Fruit fly (Drosophila melanogaster) whole organism, wandering third instar larva: ENCODE measurements around the gene CG13607.

Source experiments
- Abd-B ChIP-seq: fragments of >200 bp; optimal IDR thresholded peaks from 2 replicates; lab custom pipeline; 2017; ENCODE audit warnings: missing biosample characterization, missing genetic modification characterization
- CG9705 ChIP-seq: fragments of 200-800 bp; sonication (Bioruptor generic); optimal IDR thresholded peaks from 2 replicates; lab custom pipeline; 2018; ENCODE audit warnings: missing biosample characterization, mild to moderate bottlenecking, missing genetic modification characterization
- Dfd ChIP-seq: fragments of >200 bp; optimal IDR thresholded peaks from 2 replicates; lab custom pipeline; 2017; ENCODE audit warnings: missing biosample characterization, missing genetic modification characterization
- Dif ChIP-seq: fragments of 200-275, 200-300 bp; sonication (Bioruptor generic); optimal IDR thresholded peaks from 2 replicates; lab custom pipeline; 2018; ENCODE audit warnings: missing biosample characterization, missing genetic modification characterization; ENCODE audit not compliant: partially characterized antibody
- GATAd ChIP-seq: sonication (Bioruptor generic); optimal IDR thresholded peaks from 2 replicates; lab custom pipeline; 2016; ENCODE audit warnings: missing biosample characterization, missing genetic modification characterization
- HLH106 ChIP-seq: fragments of 200-800 bp; optimal IDR thresholded peaks from 3 replicates; lab custom pipeline; 2019; ENCODE audit warnings: missing biosample characterization, mild to moderate bottlenecking, missing genetic modification characterization, moderate library complexity
- Hnf4 ChIP-seq: fragments of 200-800 bp; sonication (Bioruptor generic); optimal IDR thresholded peaks from 2 replicates; lab custom pipeline; 2016; ENCODE audit warnings: missing biosample characterization, mild to moderate bottlenecking, missing genetic modification characterization
- Hr78 ChIP-seq: fragments of >200 bp; optimal IDR thresholded peaks from 2 replicates; lab custom pipeline; 2017; ENCODE audit warnings: missing biosample characterization, missing genetic modification characterization
- Hr83 ChIP-seq: fragments of 200-300 bp; sonication (Bioruptor generic); optimal IDR thresholded peaks from 2 replicates; lab custom pipeline; 2016; ENCODE audit warnings: missing biosample characterization, mild to moderate bottlenecking, missing genetic modification characterization, moderate library complexity; ENCODE audit not compliant: poor library complexity, severe bottlenecking
- Jra ChIP-seq: sonication (Bioruptor generic); optimal IDR thresholded peaks from 2 replicates; lab custom pipeline; 2016; ENCODE audit warnings: missing biosample characterization, missing genetic modification characterization
- Mio ChIP-seq: sonication (Bioruptor generic); optimal IDR thresholded peaks from 2 replicates; lab custom pipeline; 2016; ENCODE audit warnings: missing biosample characterization, missing genetic modification characterization
- OdsH ChIP-seq: fragments of 200-800 bp; sonication (Bioruptor generic); optimal IDR thresholded peaks from 2 replicates; lab custom pipeline; 2016; ENCODE audit warnings: missing biosample characterization, mild to moderate bottlenecking, missing genetic modification characterization
- Rel ChIP-seq, 2 experiments: fragments of 200-800 bp; sonication (Bioruptor generic) in 1 of 2; optimal IDR thresholded peaks; 2 replicates in 1 of 2; 3 replicates in 1 of 2; lab custom pipeline; 2016 to 2019; ENCODE audit warnings: mild to moderate bottlenecking in 2 of 2, missing biosample characterization in 2 of 2, missing genetic modification characterization in 2 of 2, moderate library complexity in 1 of 2
- Sp1 ChIP-seq: fragments of 200-800 bp; sonication (Bioruptor generic); optimal IDR thresholded peaks from 3 replicates; lab custom pipeline; 2019; ENCODE audit warnings: missing biosample characterization, mild to moderate bottlenecking, missing genetic modification characterization, moderate library complexity
- br ChIP-seq: fragments of 200-800 bp; sonication (Bioruptor generic); optimal IDR thresholded peaks from 2 replicates; lab custom pipeline; 2016; ENCODE audit warnings: missing biosample characterization, missing genetic modification characterization
- brk ChIP-seq: fragments of 200-800 bp; sonication (Bioruptor generic); optimal IDR thresholded peaks from 2 replicates; lab custom pipeline; 2016; ENCODE audit warnings: missing biosample characterization, mild to moderate bottlenecking, missing genetic modification characterization
- dl ChIP-seq, 2 experiments: fragments of 175-275, 200-275 bp in 1 of 2; fragments of 200-275 bp in 1 of 2; sonication (Bioruptor generic); optimal IDR thresholded peaks; lab custom pipeline; 2018; ENCODE audit warnings: mild to moderate bottlenecking in 2 of 2, missing biosample characterization in 2 of 2, missing genetic modification characterization in 2 of 2, moderate library complexity in 2 of 2; ENCODE audit not compliant: partially characterized antibody in 2 of 2, insufficient read depth in 1 of 2
- dmrt93B ChIP-seq: fragments of 200-800 bp; sonication (Bioruptor generic); optimal IDR thresholded peaks from 2 replicates; lab custom pipeline; 2018; ENCODE audit warnings: missing biosample characterization, mild to moderate bottlenecking, missing genetic modification characterization
- dsf ChIP-seq: sonication (Bioruptor generic); optimal IDR thresholded peaks from 2 replicates; lab custom pipeline; 2016; ENCODE audit warnings: missing biosample characterization, missing genetic modification characterization, borderline replicate concordance
- ey ChIP-seq: fragments of 200-800 bp; sonication (Bioruptor generic); optimal IDR thresholded peaks from 2 replicates; lab custom pipeline; 2016; ENCODE audit warnings: missing biosample characterization, missing genetic modification characterization
- foxo ChIP-seq, 2 experiments: fragments of 200-800 bp; sonication (Bioruptor generic); optimal IDR thresholded peaks; 2 replicates in 1 of 2; 3 replicates in 1 of 2; lab custom pipeline; 2016 to 2017; ENCODE audit warnings: missing biosample characterization in 2 of 2, missing genetic modification characterization in 2 of 2
- fru ChIP-seq: fragments of 200-800 bp; sonication (Bioruptor generic); optimal IDR thresholded peaks from 3 replicates; lab custom pipeline; 2016; ENCODE audit warnings: missing biosample characterization, mild to moderate bottlenecking, missing genetic modification characterization
- jim ChIP-seq: fragments of 175-275, 200-325 bp; sonication (Bioruptor generic); optimal IDR thresholded peaks from 2 replicates; lab custom pipeline; 2016; ENCODE audit warnings: missing biosample characterization, mild to moderate bottlenecking, missing genetic modification characterization
- psq ChIP-seq: fragments of 200-800 bp; sonication (Bioruptor generic); optimal IDR thresholded peaks from 3 replicates; lab custom pipeline; 2017; ENCODE audit warnings: missing biosample characterization, mild to moderate bottlenecking, missing genetic modification characterization, moderate library complexity
- rgr ChIP-seq: fragments of 200-800 bp; sonication (Bioruptor generic); optimal IDR thresholded peaks from 3 replicates; lab custom pipeline; 2016; ENCODE audit warnings: missing biosample characterization, mild to moderate bottlenecking, missing genetic modification characterization
- sage ChIP-seq: fragments of 200-800 bp; sonication (Bioruptor generic); optimal IDR thresholded peaks from 2 replicates; lab custom pipeline; 2016; ENCODE audit warnings: missing biosample characterization, mild to moderate bottlenecking, missing genetic modification characterization
- sv ChIP-seq: fragments of 200-800 bp; sonication (Bioruptor generic); optimal IDR thresholded peaks from 3 replicates; lab custom pipeline; 2016; ENCODE audit warnings: missing biosample characterization, missing genetic modification characterization
- tai ChIP-seq: sonication (Bioruptor generic); optimal IDR thresholded peaks from 2 replicates; lab custom pipeline; 2016; ENCODE audit warnings: missing biosample characterization, missing genetic modification characterization
- usp ChIP-seq: fragments of >200 bp; optimal IDR thresholded peaks from 2 replicates; lab custom pipeline; 2017; ENCODE audit warnings: missing biosample characterization, missing genetic modification characterization
- woc ChIP-seq: sonication (Bioruptor generic); optimal IDR thresholded peaks from 2 replicates; lab custom pipeline; 2016; ENCODE audit warnings: missing biosample characterization, mild to moderate bottlenecking, missing genetic modification characterization

Gene CG13607

DNA sequence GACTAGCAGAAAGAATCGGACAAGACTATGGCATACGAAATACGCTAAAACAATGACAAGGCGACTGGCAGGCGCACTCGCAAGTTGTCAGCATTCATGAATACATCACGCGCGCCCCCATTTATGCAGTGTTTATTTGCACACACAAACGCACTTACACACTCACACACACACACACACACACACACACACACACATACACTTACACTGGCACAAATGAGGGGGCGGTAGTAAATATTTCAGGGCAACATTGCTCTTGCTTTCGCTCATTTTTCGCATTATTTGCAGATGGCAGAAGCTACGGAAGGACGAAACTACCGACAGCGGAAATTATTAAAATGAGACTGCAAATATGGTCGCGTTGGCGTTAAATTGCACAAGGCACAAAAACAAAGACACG is 36.5 kb downstream of the CG13607 start:
- no peak for TF ChIP-seq dsf (GFP tag; lab: Kevin White, UChicago)
- TF ChIP-seq Dfd: peak; percentile 94

DNA sequence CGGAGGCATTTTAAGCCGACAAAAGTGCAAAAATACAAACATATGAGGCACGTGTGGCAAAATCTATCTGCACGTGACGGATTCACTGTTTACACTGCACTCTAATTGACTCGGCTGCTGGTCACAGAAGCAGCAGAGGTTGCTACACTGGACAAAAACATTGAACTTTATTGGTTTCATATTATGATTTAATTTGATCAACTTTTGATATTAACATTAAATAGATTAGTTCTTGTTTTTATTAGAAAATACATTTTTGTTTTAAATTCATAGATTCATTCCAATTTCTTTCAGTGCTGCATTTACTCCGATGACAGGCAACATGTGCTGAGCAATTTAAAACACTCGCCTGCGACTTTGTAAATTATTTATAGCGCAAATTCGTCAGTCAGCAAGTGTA is 37.0 kb downstream of the CG13607 start:
- TF ChIP-seq foxo (GFP tag; optimal IDR thresholded peaks at IDR 0.05; lab: Kevin White, UChicago) (no peak), usp (GFP tag; lab: Kevin White, UChicago) (no peak), CG9705 (GFP tag; lab: Kevin White, UChicago) (no peak), brk (no peak), psq (GFP tag; lab: Kevin White, UChicago) (no peak), Dfd (no peak), tai (GFP tag; lab: Kevin White, UChicago) (no peak), Jra (GFP tag; lab: Kevin White, UChicago) (no peak), HLH106 (no peak), Hnf4 (GFP tag; lab: Kevin White, UChicago) (no peak), Rel (GFP tag; optimal IDR thresholded peaks at IDR 0.05; lab: Kevin White, UChicago) (no peak), Rel (tag; optimal IDR thresholded peaks at IDR 0.05; lab: Kevin White, UChicago) (no peak), Hr78 (no peak), Mio (GFP tag; lab: Kevin White, UChicago) (no peak), Sp1 (GFP tag; lab: Kevin White, UChicago) (no peak)

DNA sequence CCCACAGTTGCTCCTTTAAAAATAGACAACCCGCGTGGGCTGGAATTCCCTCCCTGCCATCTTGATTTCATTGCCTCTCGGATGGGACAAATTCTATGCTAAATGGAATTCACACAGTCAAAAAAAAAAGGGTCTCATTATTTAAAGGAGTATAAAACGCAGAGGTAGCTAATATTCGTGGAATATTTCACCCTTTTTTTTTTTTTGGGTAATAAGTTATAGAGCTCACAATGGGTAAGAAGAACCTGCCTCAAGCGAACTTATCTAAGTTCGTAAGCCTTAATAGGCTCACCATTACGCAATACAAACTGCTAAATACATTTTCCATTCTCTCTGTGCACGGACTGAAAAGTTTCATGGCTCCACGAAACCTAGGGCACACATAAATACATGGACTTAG is 42.4 kb downstream of the CG13607 start:
- no peak for TF ChIP-seq fru (GFP tag; lab: Kevin White, UChicago)
- TF ChIP-seq HLH106: no peak
- no peak for TF ChIP-seq Abd-B (GFP tag; lab: Kevin White, UChicago)
- TF ChIP-seq Hr78: no peak
- no peak for TF ChIP-seq woc (GFP tag; lab: Kevin White, UChicago)
- no peak for TF ChIP-seq sv (GFP tag; lab: Kevin White, UChicago)
- TF ChIP-seq Dif (GFP tag; lab: Kevin White, UChicago): no peak
- no peak for TF ChIP-seq usp (GFP tag; lab: Kevin White, UChicago)
- no peak for TF ChIP-seq tai (GFP tag; lab: Kevin White, UChicago)
- TF ChIP-seq psq (GFP tag; lab: Kevin White, UChicago): no peak
- no peak for TF ChIP-seq foxo (GFP tag; optimal IDR thresholded peaks at IDR 0.05; lab: Kevin White, UChicago)
- no peak for TF ChIP-seq OdsH (GFP tag; lab: Kevin White, UChicago)
- TF ChIP-seq br: no peak
- no peak for TF ChIP-seq Hnf4 (GFP tag; lab: Kevin White, UChicago)
- no peak for TF ChIP-seq sage (GFP tag; lab: Kevin White, UChicago)
- no peak for TF ChIP-seq jim (GFP tag; lab: Kevin White, UChicago)
- TF ChIP-seq dmrt93B (GFP tag; lab: Kevin White, UChicago): no peak
- no peak for TF ChIP-seq GATAd
- no peak for TF ChIP-seq ey (GFP tag; lab: Kevin White, UChicago)

DNA sequence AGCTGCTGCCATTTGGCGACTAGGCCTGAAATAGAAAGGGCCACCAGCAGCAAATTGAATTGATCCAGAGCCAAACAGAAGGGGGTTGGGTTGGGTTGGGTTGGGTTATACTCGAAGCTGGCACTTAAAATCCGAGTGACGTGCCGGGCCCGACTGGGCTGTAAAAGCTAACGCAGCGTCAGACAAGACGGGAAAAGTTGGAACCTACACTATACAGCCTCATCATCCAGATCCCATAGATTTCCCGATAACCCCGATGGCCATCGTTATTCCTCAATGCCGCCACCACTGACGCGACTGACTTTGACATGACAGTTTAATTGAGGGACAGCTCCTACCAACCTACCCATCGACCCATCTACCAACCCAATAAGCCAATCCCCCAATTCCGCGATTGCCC is 46.2 kb downstream of the CG13607 start:
- TF ChIP-seq fru (GFP tag; lab: Kevin White, UChicago) (no peak), CG9705 (GFP tag; lab: Kevin White, UChicago) (no peak), dl (GFP tag; optimal IDR thresholded peaks at IDR 0.05; lab: Kevin White, UChicago; ENCODE audit: insufficient read depth in 1 of 2, partially characterized antibody in 2 of 2) (no peak), dsf (GFP tag; lab: Kevin White, UChicago) (no peak), Abd-B (GFP tag; lab: Kevin White, UChicago) (no peak), rgr (GFP tag; lab: Kevin White, UChicago) (no peak), Dif (GFP tag; lab: Kevin White, UChicago) (no peak), Hnf4 (GFP tag; lab: Kevin White, UChicago) (no peak)

- TF ChIP-seq Hr78 (no peak), tai (GFP tag; lab: Kevin White, UChicago) (no peak), Hr83 (GFP tag; lab: Kevin White, UChicago) (no peak), Mio (GFP tag; lab: Kevin White, UChicago) (no peak)
These were observed 47.3 kb downstream of the CG13607 start for dm6 chr3R:24068830-24069229.
